Worm (Caenorhabditis elegans) whole organism, early embryonic: ENCODE results near the gene scl-8.

ENCODE experiments used
- B0310.2 ChIP-seq: sonication (generic microtip); optimal IDR thresholded peaks from 2 replicates; lab custom pipeline; 2016; ENCODE audit warnings: mild to moderate bottlenecking, missing genetic modification characterization, missing compliant biosample characterization
- F13C5.2 ChIP-seq: sonication (generic microtip); optimal IDR thresholded peaks from 2 replicates; lab custom pipeline; 2017; ENCODE audit warnings: mild to moderate bottlenecking, missing genetic modification characterization, inconsistent platforms, missing compliant biosample characterization
- aly-1 ChIP-seq: sonication (generic microtip); optimal IDR thresholded peaks from 2 replicates; lab custom pipeline; 2016; ENCODE audit warnings: missing genetic modification characterization, missing compliant biosample characterization
- ama-1 ChIP-seq: fragments of 150-350 bp; optimal IDR thresholded peaks from 2 replicates; lab custom pipeline; 2014
- ceh-13 ChIP-seq: fragments of 200-800 bp; sonication (Bioruptor generic); optimal IDR thresholded peaks from 2 replicates; lab custom pipeline; 2018; ENCODE audit warnings: mild to moderate bottlenecking, missing genetic modification characterization, missing compliant biosample characterization
- ceh-36 ChIP-seq: sonication (generic microtip); optimal IDR thresholded peaks from 2 replicates; lab custom pipeline; 2016; ENCODE audit warnings: missing genetic modification characterization, inconsistent platforms, missing compliant biosample characterization
- ets-7 ChIP-seq: sonication (generic microtip); optimal IDR thresholded peaks from 2 replicates; lab custom pipeline; 2016; ENCODE audit warnings: missing genotype, missing genetic modification characterization, missing compliant biosample characterization
- flt-1 ChIP-seq: fragments of 200-800 bp; sonication (Bioruptor generic); IDR thresholded peaks from 2 replicates; pipeline ENCODE4 v1.3.6; 2022; ENCODE audit warnings: missing genetic modification characterization, missing compliant biosample characterization
- hmbx-1 ChIP-seq: sonication (generic microtip); optimal IDR thresholded peaks from 2 replicates; lab custom pipeline; 2016; ENCODE audit warnings: mild to moderate bottlenecking, missing genetic modification characterization, missing compliant biosample characterization
- hmg-4 ChIP-seq: fragments of 200-800 bp; sonication (Bioruptor generic); optimal IDR thresholded peaks from 2 replicates; lab custom pipeline; 2018; ENCODE audit warnings: mild to moderate bottlenecking, missing genetic modification characterization, missing compliant biosample characterization
- hnd-1 ChIP-seq: sonication (generic microtip); optimal IDR thresholded peaks from 2 replicates; lab custom pipeline; 2016; ENCODE audit warnings: missing genetic modification characterization, missing compliant biosample characterization
- pes-1 ChIP-seq: fragments of 200-800 bp; sonication (Bioruptor generic); IDR thresholded peaks from 2 replicates; pipeline ENCODE4 v1.3.6; 2022; ENCODE audit warnings: missing genetic modification reagents, missing genetic modification characterization, missing compliant biosample characterization
- scrt-1 ChIP-seq: fragments of 200-800 bp; sonication (Bioruptor generic); IDR thresholded peaks from 2 replicates; pipeline ENCODE4 v1.3.6; 2022; ENCODE audit warnings: missing genetic modification characterization, missing compliant biosample characterization
- sea-1 ChIP-seq: fragments of 200-800 bp; sonication (Bioruptor generic); conservative IDR thresholded peaks from 2 replicates; pipeline ENCODE4 v1.3.6; 2022; ENCODE audit warnings: missing genetic modification characterization, missing compliant biosample characterization
- tbx-11 ChIP-seq: fragments of 200-800 bp; sonication (Bioruptor generic); IDR thresholded peaks from 2 replicates; pipeline ENCODE4 v1.3.6; 2022; ENCODE audit warnings: missing genetic modification characterization, missing compliant biosample characterization
- tbx-37 ChIP-seq: fragments of 200-800 bp; sonication (Bioruptor generic); conservative IDR thresholded peaks from 2 replicates; pipeline ENCODE4 v1.3.6; 2022; ENCODE audit warnings: missing genetic modification reagents, missing genetic modification characterization, missing compliant biosample characterization
- tra-4 ChIP-seq: sonication (generic microtip); optimal IDR thresholded peaks from 2 replicates; lab custom pipeline; 2017; ENCODE audit warnings: missing genetic modification characterization, missing compliant biosample characterization

Gene scl-8

ce11 chrIV:13071445-13071844 lies at the start of gene scl-8:
TSS of gene scl-8 (plus strand) at chrIV:13071745.
- TF ChIP-seq aly-1 (no peak), tra-4 (tag; lab: Kevin White, UChicago) (no peak), ceh-13 (GFP tag; lab: Kevin White, UChicago) (no peak), hmg-4 (no peak), flt-1 (GFP tag; lab: Robert Waterston, UW) (no peak), tbx-37 (GFP tag; lab: Robert Waterston, UW) (no peak), B0310.2 (tag; lab: Kevin White, UChicago) (no peak), F13C5.2 (tag; lab: Kevin White, UChicago) (no peak), sea-1 (GFP tag; lab: Robert Waterston, UW) (no peak), scrt-1 (no peak), hnd-1 (tag; lab: Kevin White, UChicago) (no peak), ceh-36 (no peak), pes-1 (GFP tag; lab: Robert Waterston, UW) (no peak), hmbx-1 (tag; lab: Kevin White, UChicago) (no peak), tbx-11 (GFP tag; lab: Robert Waterston, UW) (no peak), ama-1 (no peak), ets-7 (no peak)

- no peak for TF ChIP-seq scrt-1
- TF ChIP-seq pes-1 (GFP tag; lab: Robert Waterston, UW): 0 out of 2 replicates have a peak, but pooled peaks have one; percentile 15
- TF ChIP-seq hmg-4: peak; percentile 16
These were observed 48.7 kb upstream of the scl-8 start for ce11 chrIV:13022892-13023291.

ce11 chrIV:13025853-13026343 lies 45.6 kb upstream of the scl-8 start:
- TF ChIP-seq pes-1 (GFP tag; lab: Robert Waterston, UW): no peak
- TF ChIP-seq hmg-4: no peak
- no peak for TF ChIP-seq ceh-36
- TF ChIP-seq ceh-13 (GFP tag; lab: Kevin White, UChicago): no peak
- no peak for TF ChIP-seq aly-1
- no peak for TF ChIP-seq tbx-37 (GFP tag; lab: Robert Waterston, UW)
- TF ChIP-seq scrt-1: no peak
- no peak for TF ChIP-seq F13C5.2 (tag; lab: Kevin White, UChicago)
- no peak for TF ChIP-seq hmbx-1 (tag; lab: Kevin White, UChicago)
- TF ChIP-seq tbx-11 (GFP tag; lab: Robert Waterston, UW): no peak
- TF ChIP-seq flt-1 (GFP tag; lab: Robert Waterston, UW): no peak
- TF ChIP-seq B0310.2 (tag; lab: Kevin White, UChicago): no peak
- no peak for TF ChIP-seq ama-1
- TF ChIP-seq ets-7: no peak
- TF ChIP-seq hnd-1 (tag; lab: Kevin White, UChicago): no peak

ce11 chrIV:13026762-13027161 lies 44.8 kb upstream of the scl-8 start:
- TF ChIP-seq ceh-13 (GFP tag; lab: Kevin White, UChicago): no peak
- TF ChIP-seq F13C5.2 (tag; lab: Kevin White, UChicago): no peak
- TF ChIP-seq ama-1: no peak
- no peak for TF ChIP-seq hnd-1 (tag; lab: Kevin White, UChicago)
- TF ChIP-seq ets-7: no peak
- no peak for TF ChIP-seq ceh-36
- no peak for TF ChIP-seq tra-4 (tag; lab: Kevin White, UChicago)
- no peak for TF ChIP-seq hmbx-1 (tag; lab: Kevin White, UChicago)
- no peak for TF ChIP-seq hmg-4
- no peak for TF ChIP-seq B0310.2 (tag; lab: Kevin White, UChicago)
- no peak for TF ChIP-seq scrt-1
- TF ChIP-seq flt-1 (GFP tag; lab: Robert Waterston, UW): no peak
- no peak for TF ChIP-seq pes-1 (GFP tag; lab: Robert Waterston, UW)
- TF ChIP-seq tbx-37 (GFP tag; lab: Robert Waterston, UW): no peak
- no peak for TF ChIP-seq sea-1 (GFP tag; lab: Robert Waterston, UW)
- TF ChIP-seq tbx-11 (GFP tag; lab: Robert Waterston, UW): no peak
- TF ChIP-seq aly-1: no peak

ce11 chrIV:13027801-13028641 lies 43.5 kb upstream of the scl-8 start:
- 0 out of 2 replicates have a peak, but pooled peaks have one; percentile 18 for TF ChIP-seq sea-1 (GFP tag; lab: Robert Waterston, UW)
- TF ChIP-seq hmg-4: peak; percentile 16
- no peak for TF ChIP-seq tbx-11 (GFP tag; lab: Robert Waterston, UW)

- TF ChIP-seq hnd-1 (tag; lab: Kevin White, UChicago) (no peak), tbx-11 (GFP tag; lab: Robert Waterston, UW) (no peak), hmbx-1 (tag; lab: Kevin White, UChicago) (no peak), ceh-13 (GFP tag; lab: Kevin White, UChicago) (no peak), flt-1 (GFP tag; lab: Robert Waterston, UW) (no peak), F13C5.2 (tag; lab: Kevin White, UChicago) (no peak), scrt-1 (no peak), sea-1 (GFP tag; lab: Robert Waterston, UW) (no peak)
These were observed 42.5 kb upstream of the scl-8 start for ce11 chrIV:13028746-13029673.
